Worm (Caenorhabditis elegans): ENCODE results near the gene F25B3.2.

ce11 chrV:9588574-9588973 lies 11.5 kb downstream of the F25B3.2 start:
- no peak for TF ChIP-seq lin-13 (tag; optimal IDR thresholded peaks at IDR 0.05)
- TF ChIP-seq ces-1 (GFP tag; optimal IDR thresholded peaks at IDR 0.05) = no peak
- no peak for TF ChIP-seq blmp-1 (tag; optimal IDR thresholded peaks at IDR 0.05)
- TF ChIP-seq mab-5 (tag; optimal IDR thresholded peaks at IDR 0.05) = no peak
- TF ChIP-seq pha-4 (tag; optimal IDR thresholded peaks at IDR 0.05) = no peak
- no peak for TF ChIP-seq elt-3 (tag; optimal IDR thresholded peaks at IDR 0.05)
- no peak for TF ChIP-seq nhr-237 (tag; optimal IDR thresholded peaks at IDR 0.05)
- TF ChIP-seq ham-2 (GFP tag; optimal IDR thresholded peaks at IDR 0.05) = no peak
- no peak for TF ChIP-seq mep-1 (tag; optimal IDR thresholded peaks at IDR 0.05)
- no peak for TF ChIP-seq nhr-12 (tag; optimal IDR thresholded peaks at IDR 0.05)
- TF ChIP-seq hlh-1 (tag; optimal IDR thresholded peaks at IDR 0.05) = no peak
- no peak for TF ChIP-seq unc-39 (tag; optimal IDR thresholded peaks at IDR 0.05)
- TF ChIP-seq tbx-8 (GFP tag; optimal IDR thresholded peaks at IDR 0.05) = no peak

All from whole organism, mixed stage, embryonic.